Worm (Caenorhabditis elegans) whole organism, L1 larva: ENCODE data around the gene T05A10.6.

Experiments used
- ama-1 ChIP-seq: fragments of 150-350 bp; optimal IDR thresholded peaks from 2 replicates; lab custom pipeline; 2014
- blmp-1 ChIP-seq: fragments of 150-350 bp; optimal IDR thresholded peaks from 2 replicates; lab custom pipeline; 2014; ENCODE audit warnings: missing biosample characterization, missing genetic modification characterization
- ceh-82 ChIP-seq, 3 experiments: fragments of 150-350 bp in 1 of 3; sonication (generic microtip) in 2 of 3; optimal IDR thresholded peaks; 2 replicates each; lab custom pipeline; 2014 to 2017; ENCODE audit warnings: missing biosample characterization in 3 of 3, missing genetic modification characterization in 3 of 3
- ceh-90 ChIP-seq: sonication (generic microtip); optimal IDR thresholded peaks from 2 replicates; lab custom pipeline; 2016; ENCODE audit warnings: missing genetic modification characterization, missing compliant biosample characterization
- hlh-17 ChIP-seq: fragments of 200-800 bp; sonication (Bioruptor generic); optimal IDR thresholded peaks from 2 replicates; lab custom pipeline; 2018; ENCODE audit warnings: missing genetic modification characterization, mild to moderate bottlenecking, missing compliant biosample characterization, moderate library complexity, borderline replicate concordance
- lin-13 ChIP-seq: fragments of 150-350 bp; optimal IDR thresholded peaks from 2 replicates; lab custom pipeline; 2014; ENCODE audit warnings: missing biosample characterization, missing genetic modification reagents, missing genetic modification characterization
- lsy-2 ChIP-seq, 2 experiments: fragments of 150-350 bp; optimal IDR thresholded peaks; 2 replicates each; lab custom pipeline; 2014; ENCODE audit warnings: missing biosample characterization in 2 of 2, missing genetic modification characterization in 2 of 2
- nhr-77 ChIP-seq: fragments of 150-350 bp; optimal IDR thresholded peaks from 2 replicates; lab custom pipeline; 2014; ENCODE audit warnings: missing biosample characterization, missing genetic modification characterization
- sptf-1 ChIP-seq: fragments of 150-350 bp; optimal IDR thresholded peaks from 2 replicates; lab custom pipeline; 2014; ENCODE audit warnings: missing biosample characterization, missing genetic modification characterization
- sup-37 ChIP-seq: fragments of 200-800 bp; sonication (Bioruptor generic); optimal IDR thresholded peaks from 2 replicates; lab custom pipeline; 2018; ENCODE audit warnings: mild to moderate bottlenecking, missing genetic modification characterization, missing compliant biosample characterization

- TF ChIP-seq lsy-2 (tag; optimal IDR thresholded peaks at IDR 0.05; lab: Kevin White, UChicago) (no peak), blmp-1 (no peak), hlh-17 (GFP tag; lab: Kevin White, UChicago) (no peak), ceh-82 (tag; optimal IDR thresholded peaks at IDR 0.05; lab: Kevin White, UChicago) (no peak), nhr-77 (tag; lab: Kevin White, UChicago) (no peak), ceh-90 (tag; lab: Kevin White, UChicago) (no peak), sup-37 (GFP tag; lab: Kevin White, UChicago) (no peak), sptf-1 (tag; lab: Kevin White, UChicago) (no peak), lin-13 (GFP tag; lab: Kevin White, UChicago) (no peak), ama-1 (lab: Kevin White, UChicago) (no peak)
Measured at ce11 chrX:10804441-10804840, 9.9 kb upstream of the T05A10.6 start, which contains the start of gene F31B12.4.
